Fruit fly (Drosophila melanogaster) whole organism, embryonic: Measurements from ENCODE around the gene aph-1.

Experiments used
- ATbp ChIP-seq: fragments of 200-800 bp; sonication (Bioruptor generic); optimal IDR thresholded peaks from 2 replicates; lab custom pipeline; 2017; ENCODE audit warnings: missing biosample characterization, mild to moderate bottlenecking, missing genetic modification characterization, missing genetic modification reagents
- Adf1 ChIP-seq: fragments of 200-800 bp; sonication (Bioruptor generic); IDR thresholded peaks from 2 replicates; pipeline ENCODE4 v1.3.6; 2022; ENCODE audit warnings: missing biosample characterization, missing genetic modification characterization
- Awh ChIP-seq: fragments of 200-800 bp; sonication (Bioruptor generic); IDR thresholded peaks from 2 replicates; pipeline ENCODE4, ENCODE4 v1.3.6; 2022; ENCODE audit warnings: missing biosample characterization, missing genetic modification characterization
- B-H1 ChIP-seq: fragments of 200-800 bp; sonication (Bioruptor generic); IDR thresholded peaks from 3 replicates; pipeline ENCODE4 v1.3.6; 2022; ENCODE audit warnings: missing biosample characterization, missing genetic modification characterization
- CG10147 ChIP-seq: fragments of 200-800 bp; sonication (Bioruptor generic); optimal IDR thresholded peaks from 2 replicates; lab custom pipeline; 2019; ENCODE audit warnings: missing biosample characterization, mild to moderate bottlenecking, missing genetic modification characterization, moderate library complexity
- CG10209 ChIP-seq: fragments of 200-800 bp; sonication (Bioruptor generic); optimal IDR thresholded peaks from 3 replicates; lab custom pipeline; 2017; ENCODE audit warnings: missing biosample characterization, mild to moderate bottlenecking, missing genetic modification characterization, missing genetic modification reagents
- CG10543 ChIP-seq: fragments of 200-800 bp; sonication (Bioruptor generic); optimal IDR thresholded peaks from 3 replicates; lab custom pipeline; 2017; ENCODE audit warnings: missing biosample characterization, mild to moderate bottlenecking, missing genetic modification characterization, moderate library complexity
- CG12391 ChIP-seq: fragments of 200-800 bp; sonication (Bioruptor generic); optimal IDR thresholded peaks from 3 replicates; lab custom pipeline; 2018; ENCODE audit warnings: missing biosample characterization, mild to moderate bottlenecking, missing genetic modification characterization, moderate library complexity
- CG14667 ChIP-seq: fragments of 200-800 bp; sonication (Bioruptor generic); IDR thresholded peaks from 2 replicates; pipeline ENCODE4 v1.3.6; 2022; ENCODE audit warnings: missing biosample characterization, missing genetic modification characterization
- CG15696 ChIP-seq: fragments of 200-800 bp; sonication (Bioruptor generic); optimal IDR thresholded peaks from 2 replicates; lab custom pipeline; 2019; ENCODE audit warnings: missing biosample characterization, mild to moderate bottlenecking, missing genetic modification characterization, moderate library complexity
- CG16779 ChIP-seq: fragments of 200-800 bp; sonication (Bioruptor generic); IDR thresholded peaks from 2 replicates; pipeline ENCODE4 v1.3.6; 2022; ENCODE audit warnings: missing biosample characterization, missing genetic modification characterization
- CG1832 ChIP-seq: fragments of 200-800 bp; sonication (Bioruptor generic); optimal IDR thresholded peaks from 2 replicates; lab custom pipeline; 2017; ENCODE audit warnings: missing biosample characterization, mild to moderate bottlenecking, missing genetic modification characterization, inconsistent platforms
- CG2889 ChIP-seq: fragments of 200-800 bp; sonication (Bioruptor generic); IDR thresholded peaks from 3 replicates; pipeline ENCODE4 v1.3.6; 2022; ENCODE audit warnings: missing biosample characterization, missing genetic modification characterization
- CG31388 ChIP-seq: fragments of 200-800 bp; sonication (Bioruptor generic); optimal IDR thresholded peaks from 2 replicates; lab custom pipeline; 2016; ENCODE audit warnings: missing biosample characterization, missing genetic modification characterization
- CG32772 ChIP-seq: fragments of 200-800 bp; sonication (Bioruptor generic); IDR thresholded peaks from 2 replicates; pipeline ENCODE4 v1.3.6; 2022; ENCODE audit warnings: missing biosample characterization, missing genetic modification characterization
- CG33213 ChIP-seq: fragments of 200-800 bp; sonication (Bioruptor generic); optimal IDR thresholded peaks from 3 replicates; lab custom pipeline; 2016; ENCODE audit warnings: missing biosample characterization, missing genetic modification characterization
- CG34376 ChIP-seq: fragments of 200-800 bp; sonication (Bioruptor generic); optimal IDR thresholded peaks from 2 replicates; lab custom pipeline; 2018; ENCODE audit warnings: missing biosample characterization, mild to moderate bottlenecking, missing genetic modification characterization
- CG4328 ChIP-seq: fragments of 200-800 bp; sonication (Bioruptor generic); optimal IDR thresholded peaks from 3 replicates; lab custom pipeline; 2017; ENCODE audit warnings: missing biosample characterization, missing genetic modification reagents, missing genetic modification characterization
- CG4730 ChIP-seq: fragments of 200-800 bp; sonication (Bioruptor generic); IDR thresholded peaks from 2 replicates; pipeline ENCODE4 v1.3.6; 2022; ENCODE audit warnings: missing biosample characterization, missing genetic modification characterization
- CG6272 ChIP-seq: fragments of 200-800 bp; sonication (Bioruptor generic); IDR thresholded peaks from 2 replicates; pipeline ENCODE4 v1.3.6; 2022; ENCODE audit warnings: missing biosample characterization, missing genetic modification characterization
- CG6854 ChIP-seq: fragments of 200-800 bp; sonication (Bioruptor generic); optimal IDR thresholded peaks from 3 replicates; lab custom pipeline; 2017; ENCODE audit warnings: missing biosample characterization, mild to moderate bottlenecking, missing genetic modification characterization
- CG7357 ChIP-seq: fragments of 200-800 bp; sonication (Bioruptor generic); IDR thresholded peaks from 3 replicates; pipeline ENCODE4 v1.3.6; 2022; ENCODE audit warnings: missing biosample characterization, missing genetic modification characterization
- CG8765 ChIP-seq: fragments of 200-800 bp; sonication (Bioruptor generic); IDR thresholded peaks from 2 replicates; pipeline ENCODE4 v1.3.6; 2022; ENCODE audit warnings: missing biosample characterization, missing genetic modification characterization
- Camta ChIP-seq: fragments of 200-800 bp; sonication (Bioruptor generic); optimal IDR thresholded peaks from 2 replicates; lab custom pipeline; 2016; ENCODE audit warnings: missing biosample characterization, missing genetic modification characterization
- E2f2 ChIP-seq: fragments of 200-800 bp; sonication (Bioruptor generic); IDR thresholded peaks from 2 replicates; pipeline ENCODE4 v1.3.6; 2022; ENCODE audit warnings: missing biosample characterization, missing genetic modification characterization
- Gsc ChIP-seq: fragments of 200-800 bp; sonication (Bioruptor generic); IDR thresholded peaks from 2 replicates; pipeline ENCODE4 v1.3.6; 2022; ENCODE audit warnings: missing biosample characterization, missing genetic modification characterization
- Gug ChIP-seq: fragments of 200-800 bp; sonication (Bioruptor generic); IDR thresholded peaks from 4 replicates; pipeline ENCODE4 v1.3.6; 2022; ENCODE audit warnings: missing biosample characterization, missing genetic modification characterization
- HLH4C ChIP-seq: fragments of 200-800 bp; sonication (Bioruptor generic); IDR thresholded peaks from 3 replicates; pipeline ENCODE4 v1.3.6; 2022; ENCODE audit warnings: missing biosample characterization, missing genetic modification characterization; ENCODE audit not compliant: partially characterized antibody
- Hmr ChIP-seq: fragments of 200-800 bp; sonication (Bioruptor generic); optimal IDR thresholded peaks from 3 replicates; lab custom pipeline; 2017; ENCODE audit warnings: mild to moderate bottlenecking, missing biosample characterization, missing genetic modification reagents, missing genetic modification characterization
- Hr78 ChIP-seq, 2 experiments: fragments of 200-800 bp in 1 of 2; fragments of >200 bp in 1 of 2; sonication (Bioruptor generic) in 1 of 2; optimal IDR thresholded peaks; 2 replicates each; lab custom pipeline; 2017 to 2019; ENCODE audit warnings: missing biosample characterization in 2 of 2, missing genetic modification characterization in 2 of 2, mild to moderate bottlenecking in 1 of 2, moderate library complexity in 1 of 2
- Poxn ChIP-seq: fragments of 200-800 bp; sonication (Bioruptor generic); IDR thresholded peaks from 2 replicates; pipeline ENCODE4 v1.3.6; 2022; ENCODE audit warnings: missing biosample characterization, missing genetic modification characterization
- Usf ChIP-seq: fragments of 200-800 bp; sonication (Bioruptor generic); optimal IDR thresholded peaks from 2 replicates; lab custom pipeline; 2017; ENCODE audit warnings: missing genotype, missing biosample characterization, missing genetic modification characterization
- ap ChIP-seq: fragments of 200-800 bp; sonication (Bioruptor generic); IDR thresholded peaks from 2 replicates; pipeline ENCODE4 v1.3.6; 2022; ENCODE audit warnings: missing biosample characterization, missing genetic modification characterization
- dpn ChIP-seq, 2 experiments: fragments of 200-800 bp; sonication (Bioruptor generic); optimal IDR thresholded peaks; 3 replicates each; lab custom pipeline; 2016; ENCODE audit warnings: missing biosample characterization in 2 of 2, missing genetic modification characterization in 2 of 2
- ftz-f1 ChIP-seq: fragments of 200-800 bp; sonication (Bioruptor generic); optimal IDR thresholded peaks from 2 replicates; lab custom pipeline; 2016; ENCODE audit warnings: missing biosample characterization, missing genetic modification characterization
- fu2 ChIP-seq: fragments of 200-800 bp; sonication (Bioruptor generic); optimal IDR thresholded peaks from 2 replicates; lab custom pipeline; 2016; ENCODE audit warnings: missing biosample characterization, missing genetic modification characterization
- hkb ChIP-seq, 2 experiments: fragments of 200-800 bp in 1 of 2; fragments of >200 bp in 1 of 2; sonication (Bioruptor generic) in 1 of 2; IDR thresholded peaks in 1 of 2; optimal IDR thresholded peaks in 1 of 2; 2 replicates each; pipeline versions ENCODE4 v1.3.6 to Lab custom; 2017 to 2022; ENCODE audit warnings: missing biosample characterization in 1 of 2, missing genetic modification characterization in 1 of 2
- jigr1 ChIP-seq: fragments of 200-800 bp; sonication (Bioruptor generic); IDR thresholded peaks from 3 replicates; pipeline ENCODE4 v1.3.6; 2022; ENCODE audit warnings: missing biosample characterization, missing genetic modification characterization
- mam ChIP-seq: fragments of 200-800 bp; sonication (Bioruptor generic); optimal IDR thresholded peaks from 3 replicates; lab custom pipeline; 2016; ENCODE audit warnings: missing biosample characterization, missing genetic modification characterization
- pan ChIP-seq, 4 experiments: fragments of >200 bp in 3 of 4; fragments of 200-800 bp in 1 of 4; sonication (Bioruptor generic) in 1 of 4; optimal IDR thresholded peaks in 3 of 4; IDR thresholded peaks in 1 of 4; 2 replicates each; pipeline versions ENCODE4 v1.3.6 to Lab custom; 2017 to 2022; ENCODE audit warnings: missing biosample characterization in 2 of 4, missing genetic modification characterization in 2 of 4, mixed read lengths in 1 of 4
- pnt ChIP-seq: fragments of 200-800 bp; sonication (Bioruptor generic); optimal IDR thresholded peaks from 3 replicates; lab custom pipeline; 2016; ENCODE audit warnings: missing biosample characterization, missing genetic modification characterization
- sr ChIP-seq: fragments of 200-800 bp; sonication (Bioruptor generic); IDR thresholded peaks from 3 replicates; pipeline ENCODE4 v1.3.6; 2022; ENCODE audit warnings: missing biosample characterization, missing genetic modification characterization
- trh ChIP-seq: fragments of 200-800 bp; sonication (Bioruptor generic); optimal IDR thresholded peaks from 2 replicates; lab custom pipeline; 2016; ENCODE audit warnings: missing biosample characterization, missing genetic modification characterization
- tup ChIP-seq: fragments of 200-800 bp; sonication (Bioruptor generic); optimal IDR thresholded peaks from 2 replicates; lab custom pipeline; 2016; ENCODE audit warnings: missing biosample characterization, mild to moderate bottlenecking, missing genetic modification characterization, moderate library complexity
- twi ChIP-seq: fragments of 200-800 bp; optimal IDR thresholded peaks from 2 replicates; lab custom pipeline; 2019; ENCODE audit warnings: missing biosample characterization, mild to moderate bottlenecking, missing genetic modification characterization, moderate library complexity
- usp ChIP-seq: fragments of >200 bp; optimal IDR thresholded peaks from 2 replicates; lab custom pipeline; 2017; ENCODE audit warnings: missing biosample characterization, missing genetic modification characterization
- yki ChIP-seq: fragments of >200 bp; optimal IDR thresholded peaks from 3 replicates; lab custom pipeline; 2018
- zen2 ChIP-seq: fragments of 200-800 bp; sonication (Bioruptor generic); IDR thresholded peaks from 3 replicates; pipeline ENCODE4 v1.3.6; 2022; ENCODE audit warnings: missing biosample characterization, missing genetic modification characterization; ENCODE audit not compliant: partially characterized antibody
- zfh2 ChIP-seq: fragments of 200-800 bp; sonication (Bioruptor generic); optimal IDR thresholded peaks from 2 replicates; lab custom pipeline; 2016; ENCODE audit warnings: missing biosample characterization, missing genetic modification characterization

The aph-1 gene

dm6 chr2L:2748480-2749143, 17.4 kb upstream of the aph-1 start (continued):
- TF ChIP-seq B-H1 (GFP tag; lab: Robert Waterston, UW) = peak; percentile 68
- peak; percentile 64; the same call in 1 of the 2 replicates for TF ChIP-seq ap (GFP tag; lab: Robert Waterston, UW)
- TF ChIP-seq zfh2 = peak; percentile 92
- TF ChIP-seq Camta (GFP tag; lab: Kevin White, UChicago) = peak; percentile 70
- peak; percentile 65 for TF ChIP-seq Adf1 (GFP tag; lab: Robert Waterston, UW)
- TF ChIP-seq ftz-f1 (GFP tag; lab: Kevin White, UChicago) = peak; percentile 99
- TF ChIP-seq CG7357 (GFP tag; lab: Robert Waterston, UW) = peak; percentile 72
- no peak for TF ChIP-seq sr (GFP tag; lab: Robert Waterston, UW)
- peak in 1 of 2 experiments; percentile 9 for TF ChIP-seq Hr78 (GFP tag; optimal IDR thresholded peaks at IDR 0.05; lab: Kevin White, UChicago)
- peak; percentile 77 for TF ChIP-seq fu2
- TF ChIP-seq usp (GFP tag; lab: Kevin White, UChicago) = no peak
- peak; percentile 87 for TF ChIP-seq CG14667
- peak; percentile 81 for TF ChIP-seq twi (tag; lab: Kevin White, UChicago)
- no peak for TF ChIP-seq ATbp (GFP tag; lab: Kevin White, UChicago)
- TF ChIP-seq CG1832 (GFP tag; lab: Kevin White, UChicago) = no peak
- peak; percentile 80 for TF ChIP-seq Awh (GFP tag; lab: Robert Waterston, UW)
- peak; percentile 46; the same call in 1 of the 2 replicates for TF ChIP-seq Poxn (GFP tag; lab: Robert Waterston, UW)
- peak; percentile 94 for TF ChIP-seq CG34376 (GFP tag; lab: Kevin White, UChicago)
- TF ChIP-seq HLH4C (GFP tag; lab: Robert Waterston, UW) = peak; percentile 42; the same call in 1 of the 3 replicates
- TF ChIP-seq CG15696 (tag; lab: Kevin White, UChicago) = peak; percentile 58
- TF ChIP-seq dpn (GFP tag; optimal IDR thresholded peaks at IDR 0.05; lab: Kevin White, UChicago) = peak; percentile 86 to 89
- no peak; the same call in 1 of the 2 replicates for TF ChIP-seq Gsc (GFP tag; lab: Robert Waterston, UW)
- TF ChIP-seq hkb (optimal IDR thresholded peaks at IDR 0.05; lab: Kevin White, UChicago) = no peak
- TF ChIP-seq hkb (GFP tag; IDR thresholded peaks at IDR 0.05; lab: Robert Waterston, UW) = peak; percentile 74
- TF ChIP-seq yki (lab: Kevin White, UChicago) = no peak
- TF ChIP-seq mam = peak; percentile 90
- TF ChIP-seq CG12391 (tag; lab: Kevin White, UChicago) = peak; percentile 87
- peak; percentile 82 for TF ChIP-seq CG4730 (GFP tag; lab: Robert Waterston, UW)
- TF ChIP-seq CG6272 (GFP tag; lab: Robert Waterston, UW) = peak; percentile 88
- TF ChIP-seq Usf (GFP tag; lab: Kevin White, UChicago) = peak; percentile 78
- peak; percentile 80 for TF ChIP-seq tup
- peak; percentile 72 for TF ChIP-seq CG6854 (GFP tag; lab: Kevin White, UChicago)
- peak; percentile 59; the same call in 1 of the 3 replicates for TF ChIP-seq CG2889 (GFP tag; lab: Robert Waterston, UW)
- TF ChIP-seq CG10147 (GFP tag; lab: Kevin White, UChicago) = peak; percentile 79
- TF ChIP-seq CG16779 = peak; percentile 81
- peak; percentile 84 for TF ChIP-seq CG32772 (GFP tag; lab: Robert Waterston, UW)
- peak; percentile 41 for TF ChIP-seq CG31388
- peak; percentile 68 for TF ChIP-seq trh
- peak; percentile 88 for TF ChIP-seq CG10209
- TF ChIP-seq pnt (GFP tag; lab: Kevin White, UChicago) = peak; percentile 66
- TF ChIP-seq zen2 (GFP tag; lab: Robert Waterston, UW) = no peak; the same call in 2 of the 3 replicates
- TF ChIP-seq CG4328 = peak; percentile 83
- TF ChIP-seq CG33213 (GFP tag; lab: Kevin White, UChicago) = peak; percentile 85
- TF ChIP-seq E2f2 = peak; percentile 93
- peak; percentile 94 for TF ChIP-seq Hmr (GFP tag; lab: Kevin White, UChicago)
- peak; percentile 35; the same call in 1 of the 3 replicates for TF ChIP-seq jigr1
- no peak for TF ChIP-seq pan (optimal IDR thresholded peaks at IDR 0.05; lab: Kevin White, UChicago)
- TF ChIP-seq pan (GFP tag; optimal IDR thresholded peaks at IDR 0.05 in 1 of 2, IDR thresholded peaks at IDR 0.05 in 1 of 2) = peak in 1 of 2 experiments; percentile 88
- TF ChIP-seq Gug (GFP tag; lab: Robert Waterston, UW) = peak; percentile 92
- TF ChIP-seq CG8765 = peak; percentile 76
- TF ChIP-seq CG10543 (GFP tag; lab: Kevin White, UChicago) = peak; percentile 93
